Worm (Caenorhabditis elegans): ENCODE results near the gene npp-22.

DNA sequence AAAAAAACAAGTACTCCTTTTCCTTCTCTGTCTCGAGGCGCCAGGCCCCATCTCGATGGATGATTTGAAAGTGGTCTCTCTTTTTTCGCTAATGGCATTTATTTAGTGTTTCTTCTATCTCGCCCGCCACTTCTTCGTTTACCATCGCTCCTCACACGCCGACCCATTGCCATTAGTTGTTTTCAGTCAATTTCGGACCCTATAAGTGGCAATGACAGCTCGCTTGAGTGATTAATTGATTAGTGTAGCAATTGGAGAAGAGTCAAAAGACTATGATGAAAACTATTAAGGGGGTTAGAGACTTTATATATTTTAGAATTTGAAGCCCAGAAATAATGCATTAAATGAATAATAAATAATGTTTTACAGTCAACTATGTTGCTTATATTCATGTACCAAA lies 26.9 kb downstream of the npp-22 start:
- TF ChIP-seq fos-1 (tag; optimal IDR thresholded peaks at IDR 0.05) (no peak), nhr-11 (tag; optimal IDR thresholded peaks at IDR 0.05) (no peak)

Measured in whole organism, L2 larva.